Worm (Caenorhabditis elegans): ENCODE data around the gene cyp-13A7.
A peak's percentile ranks its signal among the peaks of the same experiment; 100 is the strongest.

The cyp-13A7 gene

DNA sequence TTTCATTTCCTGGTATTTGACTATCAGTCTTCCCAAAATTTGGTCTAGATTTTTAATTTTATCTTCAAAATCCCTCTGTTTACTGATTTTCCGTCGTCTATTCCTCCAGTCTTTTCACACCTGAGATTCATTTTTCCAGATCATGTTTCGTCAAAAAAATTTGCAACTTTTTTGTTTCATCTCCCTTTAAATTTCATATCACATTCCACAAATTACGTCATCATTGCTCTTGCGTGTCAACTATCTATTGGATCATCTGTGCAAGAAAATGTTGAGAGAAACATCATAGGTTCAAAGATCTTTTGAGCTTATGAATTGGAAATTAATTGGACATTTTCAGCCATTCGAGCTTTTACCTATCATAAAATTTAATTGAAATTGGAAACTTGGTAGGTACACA is 44.0 kb upstream of the cyp-13A7 start:
- peak; percentile 1 for TF ChIP-seq nhr-71 (tag; optimal IDR thresholded peaks at IDR 0.05)
- no peak for TF ChIP-seq zag-1 (tag; optimal IDR thresholded peaks at IDR 0.05)
- TF ChIP-seq efl-1 (optimal IDR thresholded peaks at IDR 0.05): no peak
- peak in 1 of 2 experiments; percentile 63 for TF ChIP-seq efl-1 (GFP tag; optimal IDR thresholded peaks at IDR 0.05 in 1 of 2)
- TF ChIP-seq fkh-8 (tag; optimal IDR thresholded peaks at IDR 0.05): peak; percentile 13
- no peak for TF ChIP-seq lin-13 (GFP tag; optimal IDR thresholded peaks at IDR 0.05)
- peak; percentile 49 for TF ChIP-seq xbp-1 (tag; optimal IDR thresholded peaks at IDR 0.05)

DNA sequence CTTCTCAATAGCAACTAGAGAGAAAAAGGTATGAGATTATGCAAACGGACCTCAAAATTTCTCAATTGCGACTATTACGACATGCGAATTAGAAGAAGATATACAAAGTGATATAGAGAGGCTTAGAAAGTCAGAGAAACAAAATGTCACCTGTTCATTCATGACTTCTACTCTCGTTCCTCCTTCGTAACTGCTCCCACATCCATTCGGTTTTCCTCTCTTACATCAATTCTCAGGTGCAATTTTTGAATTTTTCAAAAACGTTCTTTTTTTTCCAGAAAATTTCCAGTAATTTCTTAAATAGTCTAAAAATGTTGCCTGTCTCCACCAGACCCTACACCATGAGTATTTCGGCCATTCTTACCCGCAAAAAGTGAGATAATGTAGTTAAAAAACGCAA is 38.7 kb upstream of the cyp-13A7 start:
- TF ChIP-seq snpc-4 (tag; optimal IDR thresholded peaks at IDR 0.05): no peak
- no peak for TF ChIP-seq efl-1 (optimal IDR thresholded peaks at IDR 0.05)
- peak in 1 of 2 experiments; percentile 80 for TF ChIP-seq efl-1 (GFP tag; optimal IDR thresholded peaks at IDR 0.05 in 1 of 2)

DNA sequence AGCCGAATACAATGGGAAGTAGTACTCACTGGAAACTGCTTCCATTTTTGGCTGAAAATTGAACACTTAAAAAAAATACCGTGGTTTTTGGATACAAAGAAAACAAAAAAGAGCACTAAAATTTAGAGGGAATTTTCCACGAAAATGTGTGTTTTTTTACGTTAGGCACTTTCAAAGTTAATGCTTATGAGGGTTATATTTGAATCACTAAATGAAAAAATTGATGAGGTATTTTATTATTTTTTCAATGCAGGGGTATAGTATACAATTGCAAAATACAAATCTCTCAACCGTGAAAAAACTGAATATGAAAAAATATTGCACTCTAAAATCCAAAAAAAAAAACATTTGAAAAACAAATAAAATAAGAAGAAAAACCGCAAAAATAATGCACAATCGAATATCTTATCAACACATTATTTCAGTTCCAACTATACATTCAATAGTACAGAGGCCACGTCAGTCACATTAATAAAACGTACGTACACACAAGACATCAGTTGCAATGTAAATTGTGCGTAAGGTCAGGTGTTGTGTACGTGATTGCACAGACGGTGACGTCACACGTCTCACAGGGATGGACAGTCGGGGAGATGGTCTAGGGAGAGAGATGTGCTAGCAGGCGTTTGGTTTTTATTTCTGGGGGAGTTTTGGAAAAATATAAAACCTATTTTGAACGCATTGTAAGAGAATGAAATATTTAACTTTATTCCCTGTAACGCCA is 33.5 kb upstream of the cyp-13A7 start, which contains the start of gene aqp-10:
Gene aqp-10, minus strand, starts transcription at position 51 of the 724 bp plus-strand sequence.
- no peak for TF ChIP-seq ceh-82 (tag; optimal IDR thresholded peaks at IDR 0.05)
- no peak for TF ChIP-seq nhr-77 (tag; optimal IDR thresholded peaks at IDR 0.05)
- TF ChIP-seq ceh-88 (GFP tag; IDR thresholded peaks at IDR 0.05): no peak
- peak; percentile 54 to 68 for TF ChIP-seq lsy-2 (tag; optimal IDR thresholded peaks at IDR 0.05)
- TF ChIP-seq pqm-1 (tag; optimal IDR thresholded peaks at IDR 0.05): no peak
- TF ChIP-seq ceh-63 (GFP tag; optimal IDR thresholded peaks at IDR 0.05): no peak
- peak; percentile 49 for TF ChIP-seq nhr-47 (tag; optimal IDR thresholded peaks at IDR 0.05)
- TF ChIP-seq pag-3 (tag; optimal IDR thresholded peaks at IDR 0.05; ENCODE audit: borderline replicate concordance, insufficient read depth): no peak
- no peak for TF ChIP-seq Y116A8C.19 (tag; optimal IDR thresholded peaks at IDR 0.05; ENCODE audit: borderline replicate concordance)
- no peak for TF ChIP-seq sup-37 (GFP tag; optimal IDR thresholded peaks at IDR 0.05)
- no peak for TF ChIP-seq pax-3 (tag; optimal IDR thresholded peaks at IDR 0.05)
- TF ChIP-seq tlp-1 (tag; optimal IDR thresholded peaks at IDR 0.05): no peak
- TF ChIP-seq zip-4 (GFP tag; optimal IDR thresholded peaks at IDR 0.05): no peak
- no peak for TF ChIP-seq ztf-11 (tag; optimal IDR thresholded peaks at IDR 0.05)
- no peak for TF ChIP-seq ets-5 (GFP tag; IDR thresholded peaks at IDR 0.05)
- TF ChIP-seq efl-3 (GFP tag; optimal IDR thresholded peaks at IDR 0.05): no peak
- TF ChIP-seq C04F5.9 (tag; optimal IDR thresholded peaks at IDR 0.05): no peak
- TF ChIP-seq lin-39 (tag; optimal IDR thresholded peaks at IDR 0.05): no peak
- TF ChIP-seq alr-1 (tag; optimal IDR thresholded peaks at IDR 0.05; ENCODE audit: borderline replicate concordance): no peak
- peak; percentile 44 for TF ChIP-seq C16A3.4 (tag; optimal IDR thresholded peaks at IDR 0.05)
- TF ChIP-seq ama-1 (optimal IDR thresholded peaks at IDR 0.05): no peak
- no peak for TF ChIP-seq nhr-12 (tag; optimal IDR thresholded peaks at IDR 0.05)
- TF ChIP-seq lir-3 (tag; optimal IDR thresholded peaks at IDR 0.05; ENCODE audit: poor library complexity): peak; percentile 8
- TF ChIP-seq nhr-85 (tag): peak; percentile 82
- TF ChIP-seq nhr-71 (tag; optimal IDR thresholded peaks at IDR 0.05): peak; percentile 68
- TF ChIP-seq mep-1 (tag; optimal IDR thresholded peaks at IDR 0.05): peak; percentile 78
- peak; percentile 13 for TF ChIP-seq skn-1 (tag; optimal IDR thresholded peaks at IDR 0.05)
- no peak for TF ChIP-seq jun-1 (tag; optimal IDR thresholded peaks at IDR 0.05)
- TF ChIP-seq rnt-1 (tag; optimal IDR thresholded peaks at IDR 0.05): peak; percentile 46
- TF ChIP-seq mab-9 (GFP tag; IDR thresholded peaks at IDR 0.05): 0 out of 2 replicates have a peak, but pooled peaks have one; percentile 39
- peak; percentile 64 for TF ChIP-seq nhr-90 (tag; optimal IDR thresholded peaks at IDR 0.05; ENCODE audit: poor library complexity)
- TF ChIP-seq mdl-1 (tag; optimal IDR thresholded peaks at IDR 0.05): no peak
- peak; percentile 73 for TF ChIP-seq nhr-20 (tag; optimal IDR thresholded peaks at IDR 0.05)
- TF ChIP-seq isw-1 (GFP tag; IDR thresholded peaks at IDR 0.05): no peak
- peak; percentile 57 for TF ChIP-seq blmp-1 (tag; optimal IDR thresholded peaks at IDR 0.05)
- peak; percentile 87 for TF ChIP-seq F16B12.6 (tag; optimal IDR thresholded peaks at IDR 0.05)
- TF ChIP-seq lin-15B (tag; optimal IDR thresholded peaks at IDR 0.05): no peak
- TF ChIP-seq lin-35 (GFP tag; optimal IDR thresholded peaks at IDR 0.05): peak; percentile 17 to 79
- peak; percentile 69 for TF ChIP-seq elt-2 (tag; optimal IDR thresholded peaks at IDR 0.05)
- TF ChIP-seq unc-30 (tag; optimal IDR thresholded peaks at IDR 0.05): no peak
- no peak for TF ChIP-seq sox-4 (tag; optimal IDR thresholded peaks at IDR 0.05)
- peak; percentile 78 for TF ChIP-seq xbp-1 (tag; optimal IDR thresholded peaks at IDR 0.05)

All from whole organism, L1 larva.